Fruit fly (Drosophila melanogaster): Measurements from ENCODE around the gene Ucp4B.

Gene Ucp4B

dm6 chr2L:5986094-5986493 lies 16.4 kb downstream of the Ucp4B start, which contains the start of gene ifc (continued):
- TF ChIP-seq CG17186 (GFP tag; optimal IDR thresholded peaks at IDR 0.05) (peak; percentile 66), CG17802 (tag; optimal IDR thresholded peaks at IDR 0.05) (peak; percentile 95), nerfin-1 (tag; optimal IDR thresholded peaks at IDR 0.05) (peak; percentile 28), grau (tag; optimal IDR thresholded peaks at IDR 0.05) (peak; percentile 69), Mes4 (GFP tag; optimal IDR thresholded peaks at IDR 0.05) (peak; percentile 30), schlank (tag; optimal IDR thresholded peaks at IDR 0.05) (peak; percentile 20), CG15601 (tag; optimal IDR thresholded peaks at IDR 0.05) (peak; percentile 72), mam (GFP tag; optimal IDR thresholded peaks at IDR 0.05) (peak; percentile 77), ash1 (GFP tag; optimal IDR thresholded peaks at IDR 0.05) (peak; percentile 23), Ssrp (tag; optimal IDR thresholded peaks at IDR 0.05) (peak; percentile 61), ind (GFP tag; optimal IDR thresholded peaks at IDR 0.05) (peak; percentile 55), YL-1 (GFP tag; optimal IDR thresholded peaks at IDR 0.05) (peak; percentile 69), Nf-YB (GFP tag; optimal IDR thresholded peaks at IDR 0.05) (peak; percentile 19), pho (GFP tag; optimal IDR thresholded peaks at IDR 0.05) (peak; percentile 35), odd (GFP tag; optimal IDR thresholded peaks at IDR 0.05) (no peak), fru (optimal IDR thresholded peaks at IDR 0.05) (no peak), exex (tag; optimal IDR thresholded peaks at IDR 0.05) (peak; percentile 36), oc (tag; optimal IDR thresholded peaks at IDR 0.05) (peak; percentile 87), CHES-1-like (GFP tag; optimal IDR thresholded peaks at IDR 0.05) (peak; percentile 76), CG9817 (tag; optimal IDR thresholded peaks at IDR 0.05) (peak; percentile 68), CG8089 (GFP tag; optimal IDR thresholded peaks at IDR 0.05) (peak; percentile 53), CG10321 (GFP tag; IDR thresholded peaks at IDR 0.05) (no peak), disco-r (GFP tag; optimal IDR thresholded peaks at IDR 0.05) (peak; percentile 19), grn (GFP tag; optimal IDR thresholded peaks at IDR 0.05) (peak; percentile 47), en (GFP tag; optimal IDR thresholded peaks at IDR 0.05) (peak; percentile 1), fu2 (GFP tag; optimal IDR thresholded peaks at IDR 0.05) (peak; percentile 53), CG2116 (GFP tag; optimal IDR thresholded peaks at IDR 0.05) (peak; percentile 69), mirr (GFP tag; optimal IDR thresholded peaks at IDR 0.05) (peak; percentile 7), CG2678 (tag; optimal IDR thresholded peaks at IDR 0.05) (peak; percentile 64), CG1792 (GFP tag; optimal IDR thresholded peaks at IDR 0.05) (peak; percentile 51), Dll (GFP tag; IDR thresholded peaks at IDR 0.05; ENCODE audit: partially characterized antibody) (no peak), CG9797 (GFP tag; optimal IDR thresholded peaks at IDR 0.05) (peak; percentile 94), Dfd (GFP tag; optimal IDR thresholded peaks at IDR 0.05) (peak in 1 of 2 experiments; percentile 80), D19B (GFP tag; optimal IDR thresholded peaks at IDR 0.05) (peak; percentile 21), lab (GFP tag; optimal IDR thresholded peaks at IDR 0.05) (peak; percentile 72), CG2712 (tag; optimal IDR thresholded peaks at IDR 0.05) (peak; percentile 76), CG6175 (GFP tag; IDR thresholded peaks at IDR 0.05) (no peak), CG15514 (GFP tag; optimal IDR thresholded peaks at IDR 0.05) (peak; percentile 85), Antp (GFP tag; optimal IDR thresholded peaks at IDR 0.05) (peak; percentile 57), kah (GFP tag; optimal IDR thresholded peaks at IDR 0.05) (peak; percentile 18), Hsf (GFP tag; optimal IDR thresholded peaks at IDR 0.05) (peak; percentile 55), CG12155 (GFP tag; optimal IDR thresholded peaks at IDR 0.05) (peak; percentile 37), TFAM (GFP tag; optimal IDR thresholded peaks at IDR 0.05) (no peak), CG7357 (GFP tag; IDR thresholded peaks at IDR 0.05) (peak; percentile 99), CG9727 (GFP tag; optimal IDR thresholded peaks at IDR 0.05) (peak; percentile 54), cato (GFP tag; optimal IDR thresholded peaks at IDR 0.05; ENCODE audit: borderline replicate concordance) (peak; percentile 17), Spps (tag; optimal IDR thresholded peaks at IDR 0.05) (no peak), slp2 (GFP tag; optimal IDR thresholded peaks at IDR 0.05) (no peak), CG14710 (tag; optimal IDR thresholded peaks at IDR 0.05) (peak; percentile 81), Lim3 (GFP tag; IDR thresholded peaks at IDR 0.05) (no peak), NK7.1 (GFP tag; optimal IDR thresholded peaks at IDR 0.05) (no peak)

Measured in whole organism, embryonic.